Fruit fly (Drosophila melanogaster) Kc167 (cell line): ENCODE data around the gene CG8036.

Experiments
- Myc ChIP-seq: fragments of >200 bp; optimal IDR thresholded peaks from 2 replicates; lab custom pipeline; 2017; ENCODE audit warnings: missing external identifiers
- Sin3A ChIP-seq: fragments of >200 bp; optimal IDR thresholded peaks from 2 replicates; lab custom pipeline; 2018; ENCODE audit warnings: missing external identifiers
- h ChIP-seq: fragments of >200 bp; optimal IDR thresholded peaks from 3 replicates; lab custom pipeline; 2018; ENCODE audit warnings: missing external identifiers
- psq ChIP-seq: fragments of >200 bp; optimal IDR thresholded peaks from 2 replicates; lab custom pipeline; 2017; ENCODE audit warnings: missing external identifiers
- ttk ChIP-seq: sonication (Bioruptor generic); optimal IDR thresholded peaks from 2 replicates; lab custom pipeline; 2017; ENCODE audit warnings: missing external identifiers

- no peak for TF ChIP-seq Myc (lab: Kevin White, UChicago)
- TF ChIP-seq psq (lab: Kevin White, UChicago) = no peak
- no peak for TF ChIP-seq h (lab: Kevin White, UChicago)
- no peak for TF ChIP-seq ttk (lab: Kevin White, UChicago)
- no peak for TF ChIP-seq Sin3A (lab: Kevin White, UChicago)
Observed at dm6 chr3R:8718898-8719297, 51.2 kb downstream of the CG8036 start, which contains the start of gene CG11760.
